Worm (Caenorhabditis elegans): Measurements from ENCODE around the gene tag-250.

tag-250 gene

DNA sequence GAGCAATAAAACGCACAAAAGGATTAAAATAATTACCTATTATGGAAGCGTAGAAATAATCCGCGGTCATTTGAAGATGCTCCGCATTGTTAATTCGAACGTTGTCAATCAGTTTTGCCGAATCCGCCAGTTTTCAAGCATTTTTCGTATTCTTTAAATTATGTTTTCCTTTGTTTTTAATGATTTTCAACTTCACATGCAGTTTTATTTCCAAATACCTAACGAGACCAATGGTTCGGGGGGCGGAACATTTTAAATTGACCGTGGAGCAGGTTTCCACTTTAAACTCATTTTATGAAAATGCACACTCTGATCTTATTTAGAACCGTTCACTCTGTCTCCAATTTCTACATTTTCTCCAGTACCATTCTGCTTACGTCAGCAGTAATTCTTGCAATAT is 30.0 kb downstream of the tag-250 start, which contains the start of gene ZK688.4:
Gene ZK688.4 (plus strand): TSS at position 301 of the 400 bp plus-strand sequence.
- TF ChIP-seq ztf-11 (tag; optimal IDR thresholded peaks at IDR 0.05) (no peak), lin-32 (GFP tag; optimal IDR thresholded peaks at IDR 0.05) (no peak), nhr-28 (tag; optimal IDR thresholded peaks at IDR 0.05) (no peak), unc-62 (GFP tag; optimal IDR thresholded peaks at IDR 0.05) (no peak), ceh-43 (GFP tag; optimal IDR thresholded peaks at IDR 0.05) (no peak), tbx-8 (GFP tag; optimal IDR thresholded peaks at IDR 0.05) (no peak), nhr-237 (tag; optimal IDR thresholded peaks at IDR 0.05) (no peak), mep-1 (tag; optimal IDR thresholded peaks at IDR 0.05) (no peak), mls-2 (tag; optimal IDR thresholded peaks at IDR 0.05) (no peak), unc-120 (tag; optimal IDR thresholded peaks at IDR 0.05; ENCODE audit: poor library complexity, severe bottlenecking) (no peak), blmp-1 (tag; optimal IDR thresholded peaks at IDR 0.05) (no peak), sptf-1 (tag; optimal IDR thresholded peaks at IDR 0.05) (no peak), nhr-76 (tag; optimal IDR thresholded peaks at IDR 0.05) (no peak), snpc-4 (tag; optimal IDR thresholded peaks at IDR 0.05) (no peak), nhr-12 (tag; optimal IDR thresholded peaks at IDR 0.05) (no peak), unc-39 (tag; optimal IDR thresholded peaks at IDR 0.05) (no peak), ceh-39 (tag; optimal IDR thresholded peaks at IDR 0.05) (no peak)

- TF ChIP-seq nhr-237 (tag; optimal IDR thresholded peaks at IDR 0.05), result no peak
- no peak for TF ChIP-seq elt-1 (tag; optimal IDR thresholded peaks at IDR 0.05; ENCODE audit: borderline replicate concordance, insufficient read depth)
- TF ChIP-seq nhr-2 (tag; optimal IDR thresholded peaks at IDR 0.05), result no peak
- TF ChIP-seq M03D4.4 (tag; optimal IDR thresholded peaks at IDR 0.05), result no peak
- TF ChIP-seq mls-2 (tag; optimal IDR thresholded peaks at IDR 0.05), result no peak
- TF ChIP-seq unc-39 (tag; optimal IDR thresholded peaks at IDR 0.05), result no peak
- TF ChIP-seq lin-13 (tag; optimal IDR thresholded peaks at IDR 0.05), result no peak
- no peak for TF ChIP-seq elt-3 (tag; optimal IDR thresholded peaks at IDR 0.05)
- no peak for TF ChIP-seq drap-1 (GFP tag; optimal IDR thresholded peaks at IDR 0.05)
- TF ChIP-seq snpc-4 (tag; optimal IDR thresholded peaks at IDR 0.05), result no peak
- no peak for TF ChIP-seq nhr-28 (tag; optimal IDR thresholded peaks at IDR 0.05)
- no peak for TF ChIP-seq unc-62 (GFP tag; optimal IDR thresholded peaks at IDR 0.05)
- no peak for TF ChIP-seq ceh-83 (GFP tag; optimal IDR thresholded peaks at IDR 0.05)
- TF ChIP-seq mab-5 (tag; optimal IDR thresholded peaks at IDR 0.05), result no peak
- no peak for TF ChIP-seq pha-4 (tag; optimal IDR thresholded peaks at IDR 0.05)
- TF ChIP-seq blmp-1 (tag; optimal IDR thresholded peaks at IDR 0.05), result no peak
- no peak for TF ChIP-seq cnd-1 (tag; optimal IDR thresholded peaks at IDR 0.05)
- TF ChIP-seq lin-32 (GFP tag; optimal IDR thresholded peaks at IDR 0.05), result no peak
- TF ChIP-seq nhr-76 (tag; optimal IDR thresholded peaks at IDR 0.05), result no peak
These were observed 31.5 kb downstream of the tag-250 start for ce11 chrIII:7893224-7893623.

- TF ChIP-seq nhr-76 (tag; optimal IDR thresholded peaks at IDR 0.05) (no peak), M03D4.4 (tag; optimal IDR thresholded peaks at IDR 0.05) (no peak)
These were observed 32.4 kb downstream of the tag-250 start for ce11 chrIII:7892333-7892732.

DNA sequence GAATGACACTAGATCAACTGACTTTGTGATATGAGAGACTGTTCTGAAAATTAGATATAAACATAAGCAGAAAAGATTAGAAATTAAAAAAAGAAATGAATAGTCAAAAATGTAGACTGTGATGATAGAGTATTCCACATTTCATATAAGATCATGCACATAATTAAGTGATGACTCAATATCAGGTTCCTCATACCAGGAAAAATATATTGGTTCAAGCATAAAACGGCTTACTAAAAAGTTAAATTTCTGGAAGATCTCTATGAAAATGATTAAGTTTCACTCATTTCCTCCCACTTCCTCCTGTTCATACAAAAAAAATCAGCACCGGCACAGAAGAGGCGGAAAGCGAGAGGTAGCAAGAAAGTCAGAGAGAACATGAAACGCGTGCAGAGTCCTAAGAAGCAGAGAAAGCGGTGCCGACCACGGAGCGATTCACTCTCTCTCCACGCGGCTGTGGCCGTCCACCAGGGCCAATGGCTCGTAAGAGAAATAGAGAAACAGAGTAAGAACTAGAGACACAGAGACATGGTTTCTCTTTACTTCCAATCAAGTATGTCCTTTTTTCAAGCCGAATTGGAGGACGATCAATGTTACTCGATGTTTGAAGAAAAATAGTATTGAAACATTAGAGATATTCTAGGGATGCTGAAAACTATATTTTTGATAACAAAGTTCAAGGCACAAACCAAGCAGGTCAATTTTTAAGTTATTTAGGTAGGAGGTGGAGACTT is 33.0 kb downstream of the tag-250 start, which contains the start of the genes ZK688.5 and fahd-1:
Gene ZK688.5 (minus strand): TSS at position 51 of the 734 bp plus-strand sequence.
Gene fahd-1 (plus strand): TSS at position 684 of the 734 bp plus-strand sequence.
- TF ChIP-seq flh-1 (GFP tag; optimal IDR thresholded peaks at IDR 0.05) (no peak), unc-39 (tag; optimal IDR thresholded peaks at IDR 0.05) (no peak), sem-2 (GFP tag; optimal IDR thresholded peaks at IDR 0.05) (no peak), mep-1 (tag; optimal IDR thresholded peaks at IDR 0.05) (peak; percentile 40), lin-32 (GFP tag; optimal IDR thresholded peaks at IDR 0.05) (no peak), drap-1 (GFP tag; optimal IDR thresholded peaks at IDR 0.05) (no peak), sptf-1 (tag; optimal IDR thresholded peaks at IDR 0.05) (no peak), nhr-2 (tag; optimal IDR thresholded peaks at IDR 0.05) (peak; percentile 77), nhr-12 (tag; optimal IDR thresholded peaks at IDR 0.05) (no peak), ham-2 (GFP tag; optimal IDR thresholded peaks at IDR 0.05) (peak; percentile 74), lsy-2 (tag; optimal IDR thresholded peaks at IDR 0.05) (peak; percentile 56), blmp-1 (tag; optimal IDR thresholded peaks at IDR 0.05) (no peak), elt-3 (tag; optimal IDR thresholded peaks at IDR 0.05) (no peak), ceh-43 (GFP tag; optimal IDR thresholded peaks at IDR 0.05) (no peak), ceh-83 (GFP tag; optimal IDR thresholded peaks at IDR 0.05) (no peak), bed-3 (GFP tag; optimal IDR thresholded peaks at IDR 0.05) (no peak), pha-4 (tag; optimal IDR thresholded peaks at IDR 0.05) (peak; percentile 71), mab-5 (tag; optimal IDR thresholded peaks at IDR 0.05) (no peak), nhr-237 (tag; optimal IDR thresholded peaks at IDR 0.05) (peak; percentile 46), zip-8 (tag; optimal IDR thresholded peaks at IDR 0.05) (no peak), elt-1 (tag; optimal IDR thresholded peaks at IDR 0.05; ENCODE audit: borderline replicate concordance, insufficient read depth) (no peak), nhr-76 (tag; optimal IDR thresholded peaks at IDR 0.05) (no peak), mls-2 (tag; optimal IDR thresholded peaks at IDR 0.05) (peak; percentile 68), ceh-39 (tag; optimal IDR thresholded peaks at IDR 0.05) (peak; percentile 8), nhr-28 (tag; optimal IDR thresholded peaks at IDR 0.05) (no peak), ztf-11 (tag; optimal IDR thresholded peaks at IDR 0.05) (no peak), snpc-4 (tag; optimal IDR thresholded peaks at IDR 0.05) (no peak), tbx-8 (GFP tag; optimal IDR thresholded peaks at IDR 0.05) (no peak), hlh-1 (tag; optimal IDR thresholded peaks at IDR 0.05) (peak; percentile 93), lin-13 (tag; optimal IDR thresholded peaks at IDR 0.05) (peak; percentile 19), cnd-1 (tag; optimal IDR thresholded peaks at IDR 0.05) (peak; percentile 10), unc-62 (GFP tag; optimal IDR thresholded peaks at IDR 0.05) (no peak), unc-120 (tag; optimal IDR thresholded peaks at IDR 0.05; ENCODE audit: poor library complexity, severe bottlenecking) (peak; percentile 68), ces-1 (GFP tag; optimal IDR thresholded peaks at IDR 0.05) (peak; percentile 59), M03D4.4 (tag; optimal IDR thresholded peaks at IDR 0.05) (no peak)

Data from whole organism, mixed stage, embryonic.